Fruit fly (Drosophila melanogaster): ENCODE data around the gene alpha-Man-IIb.

The alpha-Man-IIb gene

DNA sequence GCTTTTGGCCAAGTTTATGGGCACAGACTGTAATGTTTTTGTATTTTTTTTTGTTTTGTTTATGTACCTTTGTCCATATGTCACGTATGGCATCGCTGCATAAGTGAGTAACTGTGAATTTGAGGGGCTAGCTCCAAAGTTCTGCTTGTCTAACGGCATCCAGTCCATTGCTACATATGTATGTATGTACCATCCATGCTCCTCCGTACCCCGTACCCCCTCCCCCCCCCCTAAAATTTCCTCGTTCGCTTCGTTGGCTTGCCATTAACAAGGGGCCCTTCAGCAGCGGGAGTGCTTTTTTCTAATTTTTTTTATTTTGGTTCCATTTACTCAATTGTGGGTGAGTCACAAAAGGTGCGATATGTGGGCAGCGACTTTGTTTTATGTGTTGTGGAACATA is 10.1 kb downstream of the alpha-Man-IIb start:
- TF ChIP-seq bab1 (GFP tag; optimal IDR thresholded peaks at IDR 0.05) (peak; percentile 31), CG5204 (GFP tag; optimal IDR thresholded peaks at IDR 0.05) (no peak)

DNA sequence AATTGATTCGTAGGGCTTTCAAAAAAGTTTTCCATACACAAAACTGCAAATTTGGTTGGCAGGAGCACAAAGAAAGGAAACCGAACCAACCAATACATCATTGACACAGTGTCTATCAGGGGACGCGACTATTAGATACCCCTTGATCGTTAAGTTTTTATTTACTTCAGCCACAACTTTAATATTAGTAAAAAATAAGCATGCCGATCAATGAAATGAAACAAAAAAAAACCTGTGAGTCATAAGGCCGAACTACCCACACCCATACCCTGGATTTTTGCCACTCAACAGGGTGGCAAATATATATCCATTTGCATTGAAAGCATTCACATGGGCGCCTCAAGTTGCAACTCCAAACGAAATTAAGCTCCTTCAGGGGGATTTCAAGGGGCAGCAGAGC is 12.2 kb downstream of the alpha-Man-IIb start:
- TF ChIP-seq CG7101 (tag; optimal IDR thresholded peaks at IDR 0.05) (no peak), Hr96 (GFP tag; optimal IDR thresholded peaks at IDR 0.05) (no peak), cic (GFP tag; optimal IDR thresholded peaks at IDR 0.05) (no peak), Clk (GFP tag; optimal IDR thresholded peaks at IDR 0.05) (no peak), kay (GFP tag; ENCODE audit: borderline replicate concordance) (no peak), CG7045 (GFP tag; optimal IDR thresholded peaks at IDR 0.05) (no peak), CG5204 (GFP tag; optimal IDR thresholded peaks at IDR 0.05) (no peak), tj (GFP tag; optimal IDR thresholded peaks at IDR 0.05) (no peak)

DNA sequence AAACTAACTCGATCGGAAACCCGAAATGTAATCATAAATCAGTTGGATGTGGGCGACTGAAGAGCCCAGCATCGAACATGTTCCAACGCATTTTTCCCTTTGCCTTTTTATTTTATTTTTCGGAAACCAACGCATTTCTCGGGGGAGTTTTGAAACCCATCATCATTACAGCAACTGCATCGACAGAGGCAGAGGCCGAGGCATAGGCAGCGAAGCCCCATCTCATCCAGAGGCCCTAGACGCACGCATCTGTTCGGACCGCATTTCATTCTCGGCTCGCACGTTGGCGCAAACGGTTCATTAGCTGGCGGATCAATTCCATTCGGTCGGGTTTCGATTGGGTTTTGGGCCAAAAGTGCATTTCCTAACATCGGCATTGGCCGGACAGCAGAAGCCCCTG is 21.5 kb downstream of the alpha-Man-IIb start, which contains the start of gene CG4576:
TSS of gene CG4576 (plus strand) at position 227 of the 400 bp plus-strand sequence.
- TF ChIP-seq CG12768 (GFP tag; optimal IDR thresholded peaks at IDR 0.05) (no peak), CG5204 (GFP tag; optimal IDR thresholded peaks at IDR 0.05) (no peak), bab1 (GFP tag; optimal IDR thresholded peaks at IDR 0.05) (no peak), Mnt (GFP tag; optimal IDR thresholded peaks at IDR 0.05) (no peak), Hr96 (GFP tag; optimal IDR thresholded peaks at IDR 0.05) (no peak), tj (GFP tag; optimal IDR thresholded peaks at IDR 0.05) (no peak), toe (GFP tag; optimal IDR thresholded peaks at IDR 0.05) (no peak), pad (GFP tag; optimal IDR thresholded peaks at IDR 0.05) (no peak), CG7045 (GFP tag; optimal IDR thresholded peaks at IDR 0.05) (no peak), CG1620 (GFP tag; optimal IDR thresholded peaks at IDR 0.05) (no peak), Clk (GFP tag; optimal IDR thresholded peaks at IDR 0.05) (no peak), CG14711 (tag; optimal IDR thresholded peaks at IDR 0.05) (no peak), Crg-1 (GFP tag; optimal IDR thresholded peaks at IDR 0.05) (no peak)

dm6 chr3R:15827559-15827958 is 23.5 kb downstream of the alpha-Man-IIb start:
- TF ChIP-seq tj (GFP tag; optimal IDR thresholded peaks at IDR 0.05): no peak
- TF ChIP-seq kay (GFP tag; ENCODE audit: borderline replicate concordance): peak; percentile 20

dm6 chr3R:15832525-15832924 is 28.5 kb downstream of the alpha-Man-IIb start, which contains the start of gene rec:
rec (minus strand) TSS chr3R:15832632.
- TF ChIP-seq CG11617 (GFP tag; optimal IDR thresholded peaks at IDR 0.05) (no peak), CG12768 (GFP tag; optimal IDR thresholded peaks at IDR 0.05) (no peak), Crg-1 (GFP tag; optimal IDR thresholded peaks at IDR 0.05) (no peak), pad (GFP tag; optimal IDR thresholded peaks at IDR 0.05) (no peak), Clk (GFP tag; optimal IDR thresholded peaks at IDR 0.05) (no peak), CG5204 (GFP tag; optimal IDR thresholded peaks at IDR 0.05) (no peak), CG7045 (GFP tag; optimal IDR thresholded peaks at IDR 0.05) (no peak), CG33017 (tag; optimal IDR thresholded peaks at IDR 0.05) (no peak), toe (GFP tag; optimal IDR thresholded peaks at IDR 0.05) (no peak), Mnt (GFP tag; optimal IDR thresholded peaks at IDR 0.05) (no peak), CG14711 (tag; optimal IDR thresholded peaks at IDR 0.05) (no peak)

dm6 chr3R:15833332-15833731 is 29.3 kb downstream of the alpha-Man-IIb start, which contains the start of gene CG43318:
CG43318 (minus strand) TSS chr3R:15833432.
- no peak for TF ChIP-seq Clk (GFP tag; optimal IDR thresholded peaks at IDR 0.05)
- no peak for TF ChIP-seq Crg-1 (GFP tag; optimal IDR thresholded peaks at IDR 0.05)
- no peak for TF ChIP-seq CG12768 (GFP tag; optimal IDR thresholded peaks at IDR 0.05)
- TF ChIP-seq cnc (optimal IDR thresholded peaks at IDR 0.05): no peak
- TF ChIP-seq CG33017 (tag; optimal IDR thresholded peaks at IDR 0.05): no peak
- TF ChIP-seq bab1 (GFP tag; optimal IDR thresholded peaks at IDR 0.05): no peak
- TF ChIP-seq ovo (GFP tag; optimal IDR thresholded peaks at IDR 0.05): no peak
- TF ChIP-seq kay (GFP tag; ENCODE audit: borderline replicate concordance): no peak
- no peak for TF ChIP-seq CG14711 (tag; optimal IDR thresholded peaks at IDR 0.05)

DNA sequence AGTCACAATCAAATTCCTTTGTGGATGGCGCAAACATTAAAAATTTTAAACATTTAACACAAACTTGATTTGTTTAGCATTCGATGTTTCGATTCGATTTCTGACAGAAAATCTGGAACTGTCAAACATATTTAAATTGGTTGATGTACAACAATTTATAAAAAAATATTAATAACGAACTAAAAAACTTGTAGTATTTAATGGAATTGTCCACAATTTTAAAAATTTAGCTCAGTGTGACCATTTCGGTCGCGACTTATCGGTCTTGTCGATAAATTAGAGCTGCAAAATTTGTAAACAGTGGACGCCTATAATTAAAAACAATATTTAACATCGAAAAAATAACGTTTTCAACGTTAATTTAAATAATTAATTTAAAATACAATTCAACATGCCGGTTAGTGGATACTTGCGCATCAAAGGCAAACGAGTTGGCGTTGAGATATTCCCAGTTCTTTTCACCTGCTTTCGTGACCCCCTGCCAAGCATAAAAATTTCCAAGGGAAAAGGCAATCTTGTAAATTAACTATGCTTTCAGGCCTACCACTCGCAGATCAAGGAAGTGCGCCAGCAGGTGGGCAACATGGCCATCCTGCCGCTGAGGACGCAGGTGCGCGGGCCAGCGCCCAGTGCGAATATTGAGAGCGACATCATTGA is 30.5 kb downstream of the alpha-Man-IIb start, which contains the start of the genes CG43317 and Arpc3A:
TSS of gene CG43317 (minus strand) at position 51 of the 657 bp plus-strand sequence.
TSS of gene Arpc3A (plus strand) at position 274 of the 657 bp plus-strand sequence.
- TF ChIP-seq Clk (GFP tag; optimal IDR thresholded peaks at IDR 0.05) (no peak), tj (GFP tag; optimal IDR thresholded peaks at IDR 0.05) (no peak), kay (GFP tag; ENCODE audit: borderline replicate concordance) (peak; percentile 89), bab1 (GFP tag; optimal IDR thresholded peaks at IDR 0.05) (no peak)

All from whole organism, adult.